In genomic region chr3R:4910365-4910810, dm6 we compare ENCODE assay signal across 3 fruit fly cellular contexts.
TF ChIP-seq lines count a peak whose summit lies in the region.

TSS of gene Cdep (plus strand) at chr3R:4910552.

TF ChIP-seq in whole organism, adult, 20 proteins besides CTCF, POLR2A, EP300 and RAD21 (continued from another document):
- TF ChIP-seq CG7045 (GFP tag; optimal IDR thresholded peaks at IDR 0.05; lab: Kevin White, UChicago), result peak; percentile 60
- TF ChIP-seq Hr96 (GFP tag; optimal IDR thresholded peaks at IDR 0.05; lab: Kevin White, UChicago), result peak; percentile 61
TF ChIP-seq in whole organism, adult: peak in this region for 17.

TF ChIP-seq in whole organism, embryonic, 481 proteins besides CTCF, POLR2A, EP300 and RAD21 (continued from another document and continues in another):
- no peak for TF ChIP-seq Gsc (GFP tag; IDR thresholded peaks at IDR 0.05; lab: Robert Waterston, UW)
- TF ChIP-seq phol (tag; optimal IDR thresholded peaks at IDR 0.05; lab: Kevin White, UChicago), result peak; percentile 51
- TF ChIP-seq Abd-B (GFP tag; optimal IDR thresholded peaks at IDR 0.05; lab: Kevin White, UChicago), result peak; percentile 8
- no peak for TF ChIP-seq peb (GFP tag; IDR thresholded peaks at IDR 0.05; lab: Robert Waterston, UW)
- no peak for TF ChIP-seq Bteb2 (GFP tag; optimal IDR thresholded peaks at IDR 0.05; lab: Kevin White, UChicago)
- no peak for TF ChIP-seq Oli (tag; optimal IDR thresholded peaks at IDR 0.05; lab: Kevin White, UChicago)
- peak; percentile 1 for TF ChIP-seq tup (GFP tag; optimal IDR thresholded peaks at IDR 0.05; lab: Kevin White, UChicago)
- TF ChIP-seq CG2202 (tag; optimal IDR thresholded peaks at IDR 0.05; lab: Kevin White, UChicago), result peak; percentile 21
- TF ChIP-seq CG32767 (GFP tag; IDR thresholded peaks at IDR 0.05; lab: Robert Waterston, UW), result peak; percentile 42; the same call in 1 of the 2 replicates
- peak; percentile 41 for TF ChIP-seq Blimp-1 (GFP tag; optimal IDR thresholded peaks at IDR 0.05; lab: Kevin White, UChicago)
- TF ChIP-seq CG7839 (tag; optimal IDR thresholded peaks at IDR 0.05; lab: Kevin White, UChicago), result peak; percentile 53
- TF ChIP-seq D (optimal IDR thresholded peaks at IDR 0.05; lab: Kevin White, UChicago), result no peak
- TF ChIP-seq D (GFP tag; optimal IDR thresholded peaks at IDR 0.05; lab: Kevin White, UChicago), result no peak
- TF ChIP-seq CG2129 (GFP tag; IDR thresholded peaks at IDR 0.05; lab: Robert Waterston, UW; ENCODE audit: partially characterized antibody), result peak; percentile 83
- no peak for TF ChIP-seq danr (GFP tag; IDR thresholded peaks at IDR 0.05; lab: Robert Waterston, UW)
- no peak for TF ChIP-seq H15 (GFP tag; IDR thresholded peaks at IDR 0.05; lab: Robert Waterston, UW)
- peak; percentile 56 for TF ChIP-seq CG10543 (GFP tag; optimal IDR thresholded peaks at IDR 0.05; lab: Kevin White, UChicago)
- no peak for TF ChIP-seq CG6654 (GFP tag; optimal IDR thresholded peaks at IDR 0.05; lab: Kevin White, UChicago)
- TF ChIP-seq h (optimal IDR thresholded peaks at IDR 0.05; lab: Kevin White, UChicago), result no peak
- peak; percentile 85 for TF ChIP-seq mld (GFP tag; IDR thresholded peaks at IDR 0.05; lab: Robert Waterston, UW; ENCODE audit: partially characterized antibody)
- no peak for TF ChIP-seq CG12104 (GFP tag; optimal IDR thresholded peaks at IDR 0.05; lab: Kevin White, UChicago)
- TF ChIP-seq wor (GFP tag; IDR thresholded peaks at IDR 0.05; lab: Robert Waterston, UW), result no peak
- peak; percentile 92 for TF ChIP-seq CG2116 (GFP tag; optimal IDR thresholded peaks at IDR 0.05; lab: Kevin White, UChicago)
- peak; percentile 95 for TF ChIP-seq Opbp (GFP tag; IDR thresholded peaks at IDR 0.05; lab: Robert Waterston, UW; ENCODE audit: partially characterized antibody)
- TF ChIP-seq Lim3 (GFP tag; IDR thresholded peaks at IDR 0.05; lab: Robert Waterston, UW), result no peak
- peak; percentile 18 for TF ChIP-seq Xbp1 (GFP tag; optimal IDR thresholded peaks at IDR 0.05; lab: Kevin White, UChicago)
- TF ChIP-seq CG13894 (tag; optimal IDR thresholded peaks at IDR 0.05; lab: Kevin White, UChicago), result peak; percentile 54
- TF ChIP-seq E2f2 (GFP tag; IDR thresholded peaks at IDR 0.05; lab: Robert Waterston, UW), result peak; percentile 80
- peak; percentile 56 for TF ChIP-seq CG18262 (tag; optimal IDR thresholded peaks at IDR 0.05; lab: Kevin White, UChicago)
- peak; percentile 59; the same call in 1 of the 2 replicates for TF ChIP-seq Rfx (GFP tag; IDR thresholded peaks at IDR 0.05; lab: Robert Waterston, UW)
- no peak for TF ChIP-seq CG12236 (GFP tag; optimal IDR thresholded peaks at IDR 0.05; lab: Kevin White, UChicago)
- TF ChIP-seq zfh1 (GFP tag; IDR thresholded peaks at IDR 0.05; lab: Robert Waterston, UW), result peak; percentile 63; the same call in 2 of the 3 replicates
- TF ChIP-seq CG8765 (GFP tag; IDR thresholded peaks at IDR 0.05; lab: Robert Waterston, UW), result no peak
- TF ChIP-seq p53 (GFP tag; optimal IDR thresholded peaks at IDR 0.05; lab: Kevin White, UChicago), result no peak
- no peak for TF ChIP-seq jigr1 (GFP tag; IDR thresholded peaks at IDR 0.05; lab: Robert Waterston, UW)
- TF ChIP-seq Bdp1 (GFP tag; optimal IDR thresholded peaks at IDR 0.05; lab: Kevin White, UChicago), result no peak
- TF ChIP-seq CG42726 (GFP tag; IDR thresholded peaks at IDR 0.05; lab: Robert Waterston, UW; ENCODE audit: partially characterized antibody), result peak; percentile 94
- TF ChIP-seq Side (GFP tag; optimal IDR thresholded peaks at IDR 0.05; lab: Kevin White, UChicago), result peak; percentile 51
- no peak for TF ChIP-seq CG12071 (GFP tag; optimal IDR thresholded peaks at IDR 0.05; lab: Kevin White, UChicago)
- no peak for TF ChIP-seq hkb (optimal IDR thresholded peaks at IDR 0.05; lab: Kevin White, UChicago)
- TF ChIP-seq hkb (GFP tag; IDR thresholded peaks at IDR 0.05; lab: Robert Waterston, UW), result no peak
- peak; percentile 68 for TF ChIP-seq dm (GFP tag; optimal IDR thresholded peaks at IDR 0.05; lab: Kevin White, UChicago)
- TF ChIP-seq org-1 (GFP tag; optimal IDR thresholded peaks at IDR 0.05; lab: Kevin White, UChicago), result no peak
- TF ChIP-seq esg (GFP tag; conservative IDR thresholded peaks at IDR 0.05; lab: Robert Waterston, UW), result no peak
- peak; percentile 91 for TF ChIP-seq BEAF-32 (GFP tag; optimal IDR thresholded peaks at IDR 0.05; lab: Kevin White, UChicago)
- TF ChIP-seq CG4854 (GFP tag; optimal IDR thresholded peaks at IDR 0.05; lab: Kevin White, UChicago), result no peak
- TF ChIP-seq kah (GFP tag; optimal IDR thresholded peaks at IDR 0.05; lab: Kevin White, UChicago), result peak; percentile 5
- TF ChIP-seq tx (GFP tag; optimal IDR thresholded peaks at IDR 0.05; lab: Kevin White, UChicago), result no peak
- TF ChIP-seq CG17829 (tag; optimal IDR thresholded peaks at IDR 0.05; lab: Kevin White, UChicago), result peak; percentile 74
- TF ChIP-seq CG30020 (tag; optimal IDR thresholded peaks at IDR 0.05; lab: Kevin White, UChicago), result peak; percentile 57
- no peak for TF ChIP-seq run (tag; optimal IDR thresholded peaks at IDR 0.05; lab: Kevin White, UChicago)
- TF ChIP-seq knrl (GFP tag; IDR thresholded peaks at IDR 0.05; lab: Robert Waterston, UW; ENCODE audit: partially characterized antibody), result peak; percentile 95
- TF ChIP-seq CG16813 (GFP tag; IDR thresholded peaks at IDR 0.05; lab: Robert Waterston, UW; ENCODE audit: partially characterized antibody), result peak; percentile 94
- peak; percentile 65 for TF ChIP-seq Nf-YC (tag; optimal IDR thresholded peaks at IDR 0.05; lab: Kevin White, UChicago)
- TF ChIP-seq CG18476 (GFP tag; optimal IDR thresholded peaks at IDR 0.05; lab: Kevin White, UChicago), result peak; percentile 53
- TF ChIP-seq Nf-YB (GFP tag; optimal IDR thresholded peaks at IDR 0.05; lab: Kevin White, UChicago), result no peak
- TF ChIP-seq CG1529 (GFP tag; optimal IDR thresholded peaks at IDR 0.05; lab: Kevin White, UChicago), result peak; percentile 28
- no peak for TF ChIP-seq CG7271 (tag; optimal IDR thresholded peaks at IDR 0.05; lab: Kevin White, UChicago)
- TF ChIP-seq CG13424 (tag; optimal IDR thresholded peaks at IDR 0.05; lab: Kevin White, UChicago), result peak; percentile 41
- TF ChIP-seq CG12155 (GFP tag; optimal IDR thresholded peaks at IDR 0.05; lab: Kevin White, UChicago), result peak; percentile 7
- TF ChIP-seq Ravus (GFP tag; IDR thresholded peaks at IDR 0.05; lab: Robert Waterston, UW), result no peak
- no peak for TF ChIP-seq seq (GFP tag; IDR thresholded peaks at IDR 0.05; lab: Robert Waterston, UW)
- no peak for TF ChIP-seq CG9876 (GFP tag; optimal IDR thresholded peaks at IDR 0.05; lab: Kevin White, UChicago)
- no peak for TF ChIP-seq CG18011 (GFP tag; optimal IDR thresholded peaks at IDR 0.05; lab: Kevin White, UChicago)
- TF ChIP-seq CG15269 (tag; optimal IDR thresholded peaks at IDR 0.05; lab: Kevin White, UChicago), result peak; percentile 41

TF ChIP-seq in whole organism, prepupa, 60 proteins besides CTCF, POLR2A, EP300 and RAD21 (continued from another document):
- TF ChIP-seq CG34406 (GFP tag; optimal IDR thresholded peaks at IDR 0.05; lab: Kevin White, UChicago), result no peak
- TF ChIP-seq CG10669 (GFP tag; optimal IDR thresholded peaks at IDR 0.05; lab: Kevin White, UChicago), result no peak
- TF ChIP-seq fd85E (GFP tag; optimal IDR thresholded peaks at IDR 0.05; lab: Kevin White, UChicago), result no peak
- TF ChIP-seq Met (GFP tag; optimal IDR thresholded peaks at IDR 0.05; lab: Kevin White, UChicago), result peak; percentile 42
- peak; percentile 21 for TF ChIP-seq CG3919 (GFP tag; optimal IDR thresholded peaks at IDR 0.05; lab: Kevin White, UChicago)
- TF ChIP-seq dsx (GFP tag; optimal IDR thresholded peaks at IDR 0.05; lab: Kevin White, UChicago; ENCODE audit: poor library complexity, severe bottlenecking), result no peak
- peak; percentile 5 for TF ChIP-seq CG1621 (tag; optimal IDR thresholded peaks at IDR 0.05; lab: Kevin White, UChicago)
- no peak for TF ChIP-seq CG16779 (tag; optimal IDR thresholded peaks at IDR 0.05; lab: Kevin White, UChicago)
- no peak for TF ChIP-seq Lpt (GFP tag; optimal IDR thresholded peaks at IDR 0.05; lab: Kevin White, UChicago)
- no peak for TF ChIP-seq spab (GFP tag; optimal IDR thresholded peaks at IDR 0.05; lab: Kevin White, UChicago)
- peak in 1 of 2 experiments; percentile 20 for TF ChIP-seq ss (GFP tag; optimal IDR thresholded peaks at IDR 0.05; lab: Kevin White, UChicago)
- peak; percentile 2 for TF ChIP-seq Hr39 (GFP tag; optimal IDR thresholded peaks at IDR 0.05; lab: Kevin White, UChicago)
- TF ChIP-seq fkh (GFP tag; optimal IDR thresholded peaks at IDR 0.05; lab: Kevin White, UChicago), result no peak
- no peak for TF ChIP-seq net (GFP tag; optimal IDR thresholded peaks at IDR 0.05; lab: Kevin White, UChicago)
- peak; percentile 4 for TF ChIP-seq CG8632 (GFP tag; optimal IDR thresholded peaks at IDR 0.05; lab: Kevin White, UChicago)
- no peak for TF ChIP-seq CG6276 (GFP tag; optimal IDR thresholded peaks at IDR 0.05; lab: Kevin White, UChicago)
- TF ChIP-seq OdsH (GFP tag; optimal IDR thresholded peaks at IDR 0.05; lab: Kevin White, UChicago), result peak; percentile 14
- no peak for TF ChIP-seq Ets96B (tag; optimal IDR thresholded peaks at IDR 0.05; lab: Kevin White, UChicago)
- TF ChIP-seq CG15336 (GFP tag; IDR thresholded peaks at IDR 0.05; lab: Robert Waterston, UW), result 0 out of 2 replicates have a peak, but pooled peaks have one; percentile 29
- TF ChIP-seq svp (GFP tag; lab: Kevin White, UChicago), result no peak
- peak; percentile 34 for TF ChIP-seq Sox102F (GFP tag; optimal IDR thresholded peaks at IDR 0.05; lab: Kevin White, UChicago)
- peak; percentile 33 for TF ChIP-seq topi (GFP tag; optimal IDR thresholded peaks at IDR 0.05; lab: Kevin White, UChicago)
- TF ChIP-seq esn (GFP tag; optimal IDR thresholded peaks at IDR 0.05; lab: Kevin White, UChicago), result peak; percentile 21
- TF ChIP-seq CG31627 (GFP tag; optimal IDR thresholded peaks at IDR 0.05; lab: Kevin White, UChicago), result no peak
- TF ChIP-seq Gug (GFP tag; IDR thresholded peaks at IDR 0.05; lab: Robert Waterston, UW), result no peak
- TF ChIP-seq CG10631 (GFP tag; optimal IDR thresholded peaks at IDR 0.05; lab: Kevin White, UChicago), result peak; percentile 15
- TF ChIP-seq pdm3 (GFP tag; optimal IDR thresholded peaks at IDR 0.05; lab: Kevin White, UChicago), result no peak
- peak; percentile 30 for TF ChIP-seq CG6808 (GFP tag; optimal IDR thresholded peaks at IDR 0.05; lab: Kevin White, UChicago)
- TF ChIP-seq salr (GFP tag; optimal IDR thresholded peaks at IDR 0.05; lab: Kevin White, UChicago), result no peak
- no peak for TF ChIP-seq fd59A (GFP tag; optimal IDR thresholded peaks at IDR 0.05; lab: Kevin White, UChicago)
- TF ChIP-seq CG11294 (GFP tag; IDR thresholded peaks at IDR 0.05; lab: Robert Waterston, UW), result no peak
- no peak for TF ChIP-seq Blimp-1 (GFP tag; optimal IDR thresholded peaks at IDR 0.05; lab: Kevin White, UChicago)
- TF ChIP-seq CG8319 (GFP tag; optimal IDR thresholded peaks at IDR 0.05; lab: Kevin White, UChicago), result no peak
- TF ChIP-seq Hr38 (GFP tag; optimal IDR thresholded peaks at IDR 0.05; lab: Kevin White, UChicago), result no peak
- TF ChIP-seq Hr4 (GFP tag; optimal IDR thresholded peaks at IDR 0.05; lab: Kevin White, UChicago), result no peak
- peak; percentile 18 for TF ChIP-seq vri (GFP tag; optimal IDR thresholded peaks at IDR 0.05; lab: Kevin White, UChicago)
- TF ChIP-seq lz (GFP tag; optimal IDR thresholded peaks at IDR 0.05; lab: Kevin White, UChicago), result no peak
- no peak for TF ChIP-seq Ets21C (GFP tag; optimal IDR thresholded peaks at IDR 0.05; lab: Kevin White, UChicago)
- no peak for TF ChIP-seq Sox14 (GFP tag; optimal IDR thresholded peaks at IDR 0.05; lab: Kevin White, UChicago)
- TF ChIP-seq CG4318 (GFP tag; optimal IDR thresholded peaks at IDR 0.05; lab: Kevin White, UChicago), result no peak
